Fruit fly (Drosophila melanogaster) whole organism, prepupa: Measurements from ENCODE around the gene CG43163.

Source experiments
- Blimp-1 ChIP-seq: fragments of 200-800 bp; sonication (Bioruptor generic); optimal IDR thresholded peaks from 3 replicates; lab custom pipeline; 2017; ENCODE audit warnings: missing biosample characterization, missing genetic modification characterization, mild to moderate bottlenecking, moderate library complexity, missing genetic modification reagents
- CG10631 ChIP-seq: fragments of 200-800 bp; sonication (Bioruptor generic); optimal IDR thresholded peaks from 2 replicates; lab custom pipeline; 2016; ENCODE audit warnings: missing biosample characterization, missing genetic modification characterization
- CG10669 ChIP-seq: fragments of 200-800 bp; sonication (Bioruptor generic); optimal IDR thresholded peaks from 3 replicates; lab custom pipeline; 2018; ENCODE audit warnings: missing biosample characterization, mild to moderate bottlenecking, missing genetic modification characterization, moderate library complexity
- CG11294 ChIP-seq: fragments of 200-800 bp; sonication (Bioruptor generic); IDR thresholded peaks from 2 replicates; pipeline ENCODE4 v1.3.6; 2022; ENCODE audit warnings: missing biosample characterization, missing genetic modification characterization
- CG11762 ChIP-seq: fragments of 200-800 bp; sonication (Bioruptor generic); optimal IDR thresholded peaks from 3 replicates; lab custom pipeline; 2016; ENCODE audit warnings: missing biosample characterization, missing genetic modification characterization; ENCODE audit not compliant: insufficient read depth
- CG11902 ChIP-seq: fragments of 200-800 bp; sonication (Bioruptor generic); optimal IDR thresholded peaks from 3 replicates; lab custom pipeline; 2016; ENCODE audit warnings: missing biosample characterization, missing genetic modification characterization
- CG15336 ChIP-seq: fragments of 200-800 bp; sonication (Bioruptor generic); IDR thresholded peaks from 2 replicates; pipeline ENCODE4 v1.3.6; 2022; ENCODE audit warnings: missing biosample characterization, missing genetic modification characterization
- CG1621 ChIP-seq: fragments of 200-800 bp; sonication (Bioruptor generic); optimal IDR thresholded peaks from 3 replicates; lab custom pipeline; 2018; ENCODE audit warnings: missing biosample characterization, mild to moderate bottlenecking, missing genetic modification characterization
- CG3032 ChIP-seq: fragments of 200-800 bp; optimal IDR thresholded peaks from 2 replicates; lab custom pipeline; 2019; ENCODE audit warnings: missing biosample characterization, mild to moderate bottlenecking, missing genetic modification characterization, moderate library complexity
- CG32006 ChIP-seq: fragments of 200-800 bp; sonication (Bioruptor generic); optimal IDR thresholded peaks from 3 replicates; lab custom pipeline; 2017; ENCODE audit warnings: missing biosample characterization, mild to moderate bottlenecking, missing genetic modification characterization
- CG34406 ChIP-seq: fragments of 200-800 bp; sonication (Bioruptor generic); optimal IDR thresholded peaks from 3 replicates; lab custom pipeline; 2016; ENCODE audit warnings: missing biosample characterization, missing genetic modification characterization
- CG4318 ChIP-seq: fragments of 200-800 bp; sonication (Bioruptor generic); optimal IDR thresholded peaks from 3 replicates; lab custom pipeline; 2017; ENCODE audit warnings: missing biosample characterization, mild to moderate bottlenecking, missing genetic modification characterization
- CG6163 ChIP-seq: fragments of 200-800 bp; sonication (Bioruptor generic); IDR thresholded peaks from 3 replicates; pipeline ENCODE4 v1.3.6; 2022; ENCODE audit warnings: missing biosample characterization, missing genetic modification characterization
- CG6792 ChIP-seq: fragments of 200-800 bp; sonication (Bioruptor generic); optimal IDR thresholded peaks from 3 replicates; lab custom pipeline; 2016; ENCODE audit warnings: missing biosample characterization, missing genetic modification characterization
- CG6808 ChIP-seq: fragments of 200-800 bp; sonication (Bioruptor generic); optimal IDR thresholded peaks from 3 replicates; lab custom pipeline; 2017; ENCODE audit warnings: missing biosample characterization, missing genetic modification characterization, mild to moderate bottlenecking, moderate library complexity, missing genetic modification reagents
- CG8119 ChIP-seq: fragments of 200-800 bp; sonication (Bioruptor generic); IDR thresholded peaks from 3 replicates; pipeline ENCODE4 v1.3.6; 2022; ENCODE audit warnings: missing biosample characterization, missing genetic modification characterization
- CG8319 ChIP-seq: fragments of 200-800 bp; sonication (Bioruptor generic); optimal IDR thresholded peaks from 3 replicates; lab custom pipeline; 2016; ENCODE audit warnings: missing biosample characterization, missing genetic modification characterization
- CG9139 ChIP-seq: fragments of 200-800 bp; sonication (Bioruptor generic); optimal IDR thresholded peaks from 3 replicates; lab custom pipeline; 2017; ENCODE audit warnings: missing biosample characterization, mild to moderate bottlenecking, missing genetic modification characterization
- Eip93F ChIP-seq: fragments of 200-800 bp; sonication (Bioruptor generic); optimal IDR thresholded peaks from 2 replicates; lab custom pipeline; 2016; ENCODE audit warnings: missing biosample characterization, mild to moderate bottlenecking, missing genetic modification characterization
- Ets21C ChIP-seq: fragments of 200-800 bp; sonication (Bioruptor generic); optimal IDR thresholded peaks from 3 replicates; lab custom pipeline; 2016; ENCODE audit warnings: missing biosample characterization, missing genetic modification characterization
- Ets96B ChIP-seq: fragments of 200-800 bp; optimal IDR thresholded peaks from 2 replicates; lab custom pipeline; 2019; ENCODE audit warnings: missing biosample characterization, mild to moderate bottlenecking, missing genetic modification characterization, moderate library complexity
- Gug ChIP-seq: fragments of 200-800 bp; sonication (Bioruptor generic); IDR thresholded peaks from 2 replicates; pipeline ENCODE4 v1.3.6; 2022; ENCODE audit warnings: missing biosample characterization, missing genetic modification characterization
- Hr39 ChIP-seq: fragments of 200-800 bp; sonication (Bioruptor generic); optimal IDR thresholded peaks from 2 replicates; lab custom pipeline; 2016; ENCODE audit warnings: missing biosample characterization, missing genetic modification characterization
- Hr4 ChIP-seq: fragments of 200-800 bp; sonication (Bioruptor generic); optimal IDR thresholded peaks from 3 replicates; lab custom pipeline; 2016; ENCODE audit warnings: missing biosample characterization, missing genetic modification characterization
- Lpt ChIP-seq: fragments of 200-800 bp; sonication (Bioruptor generic); optimal IDR thresholded peaks from 3 replicates; lab custom pipeline; 2016; ENCODE audit warnings: missing biosample characterization, missing genetic modification characterization
- Met ChIP-seq: fragments of 200-800 bp; sonication (Bioruptor generic); optimal IDR thresholded peaks from 3 replicates; lab custom pipeline; 2016; ENCODE audit warnings: missing biosample characterization, missing genetic modification characterization
- OdsH ChIP-seq: fragments of 200-800 bp; sonication (Bioruptor generic); optimal IDR thresholded peaks from 3 replicates; lab custom pipeline; 2016; ENCODE audit warnings: missing biosample characterization, missing genetic modification characterization
- Sox102F ChIP-seq: fragments of 200-800 bp; sonication (Bioruptor generic); optimal IDR thresholded peaks from 2 replicates; lab custom pipeline; 2016; ENCODE audit warnings: missing biosample characterization, mild to moderate bottlenecking, missing genetic modification characterization
- achi ChIP-seq: fragments of 200-800 bp; sonication (Bioruptor generic); optimal IDR thresholded peaks from 3 replicates; lab custom pipeline; 2016; ENCODE audit warnings: missing biosample characterization, missing genetic modification characterization
- acj6 ChIP-seq: fragments of 200-800 bp; sonication (Bioruptor generic); optimal IDR thresholded peaks from 3 replicates; lab custom pipeline; 2016; ENCODE audit warnings: missing biosample characterization, missing genetic modification characterization
- cyc ChIP-seq: fragments of 200-800 bp; sonication (Bioruptor generic); optimal IDR thresholded peaks from 3 replicates; lab custom pipeline; 2016; ENCODE audit warnings: missing biosample characterization, missing genetic modification characterization
- dsx ChIP-seq: fragments of 200-800 bp; optimal IDR thresholded peaks from 3 replicates; lab custom pipeline; 2019; ENCODE audit warnings: missing biosample characterization, mild to moderate bottlenecking, missing genetic modification characterization, moderate library complexity; ENCODE audit not compliant: poor library complexity, severe bottlenecking
- esn ChIP-seq: fragments of 200-800 bp; sonication (Bioruptor generic); optimal IDR thresholded peaks from 2 replicates; lab custom pipeline; 2016; ENCODE audit warnings: missing biosample characterization, mild to moderate bottlenecking, missing genetic modification characterization, moderate library complexity
- fd59A ChIP-seq: fragments of 200-800 bp; sonication (Bioruptor generic); optimal IDR thresholded peaks from 2 replicates; lab custom pipeline; 2017; ENCODE audit warnings: missing biosample characterization, mild to moderate bottlenecking, missing genetic modification characterization, missing genetic modification reagents
- fd85E ChIP-seq: fragments of 200-800 bp; sonication (Bioruptor generic); optimal IDR thresholded peaks from 3 replicates; lab custom pipeline; 2016; ENCODE audit warnings: missing biosample characterization, missing genetic modification characterization
- lz ChIP-seq: fragments of 200-800 bp; sonication (Bioruptor generic); optimal IDR thresholded peaks from 3 replicates; lab custom pipeline; 2016; ENCODE audit warnings: missing biosample characterization, missing genetic modification characterization
- net ChIP-seq: fragments of 200-800 bp; sonication (Bioruptor generic); optimal IDR thresholded peaks from 3 replicates; lab custom pipeline; 2016; ENCODE audit warnings: missing biosample characterization, missing genetic modification characterization
- pdm3 ChIP-seq: fragments of 200-800 bp; sonication (Bioruptor generic); optimal IDR thresholded peaks from 3 replicates; lab custom pipeline; 2016; ENCODE audit warnings: missing biosample characterization, missing genetic modification characterization
- spab ChIP-seq: fragments of 200-800 bp; sonication (Bioruptor generic); optimal IDR thresholded peaks from 2 replicates; lab custom pipeline; 2017; ENCODE audit warnings: missing biosample characterization, mild to moderate bottlenecking, missing genetic modification characterization, missing genetic modification reagents
- ss ChIP-seq, 2 experiments: fragments of 200-800 bp; sonication (Bioruptor generic); optimal IDR thresholded peaks; 2 replicates in 1 of 2; 3 replicates in 1 of 2; lab custom pipeline; 2017 to 2018; ENCODE audit warnings: mild to moderate bottlenecking in 2 of 2, missing biosample characterization in 2 of 2, missing genetic modification characterization in 2 of 2, moderate library complexity in 1 of 2
- svp ChIP-seq: fragments of 200-800 bp; sonication (Bioruptor generic); peaks from one replicate; lab custom pipeline; 2016; ENCODE audit warnings: missing biosample characterization, missing genetic modification characterization
- topi ChIP-seq: fragments of 200-800 bp; sonication (Bioruptor generic); optimal IDR thresholded peaks from 3 replicates; lab custom pipeline; 2016; ENCODE audit warnings: missing biosample characterization, missing genetic modification characterization

The CG43163 gene

dm6 chr3L:8457866-8458766 lies 48.8 kb downstream of the CG43163 start (continued):
- TF ChIP-seq fd85E (GFP tag; lab: Kevin White, UChicago) (peak; percentile 66), lz (peak; percentile 89), CG6808 (peak; percentile 93), net (GFP tag; lab: Kevin White, UChicago) (peak; percentile 94), spab (GFP tag; lab: Kevin White, UChicago) (peak; percentile 92), CG11902 (GFP tag; lab: Kevin White, UChicago) (peak; percentile 85), Hr39 (peak; percentile 89), topi (GFP tag; lab: Kevin White, UChicago) (peak; percentile 89), Gug (GFP tag; lab: Robert Waterston, UW) (peak; percentile 99), Hr4 (peak; percentile 98), CG10669 (GFP tag; lab: Kevin White, UChicago) (peak; percentile 95), CG34406 (GFP tag; lab: Kevin White, UChicago) (peak; percentile 91), acj6 (GFP tag; lab: Kevin White, UChicago) (peak; percentile 95), CG10631 (GFP tag; lab: Kevin White, UChicago) (peak; percentile 95), cyc (peak; percentile 90), CG1621 (tag; lab: Kevin White, UChicago) (peak; percentile 89), CG6163 (GFP tag; lab: Robert Waterston, UW) (peak; percentile 97), CG11294 (peak; percentile 89), CG3032 (tag; lab: Kevin White, UChicago) (peak; percentile 95), Met (peak; percentile 89), dsx (GFP tag; lab: Kevin White, UChicago) (peak; percentile 89), esn (GFP tag; lab: Kevin White, UChicago) (peak; percentile 91), CG8119 (GFP tag; lab: Robert Waterston, UW) (peak; percentile 98), Blimp-1 (GFP tag; lab: Kevin White, UChicago) (peak; percentile 48)

- peak; percentile 8 for TF ChIP-seq svp
- TF ChIP-seq Ets96B (tag; lab: Kevin White, UChicago) = no peak
- TF ChIP-seq, all 60 proteins: peak for 1
Observed at dm6 chr3L:8456472-8457049, 50.4 kb downstream of the CG43163 start.

dm6 chr3L:8455015-8455908 lies 51.7 kb downstream of the CG43163 start:
- peak; percentile 92 for TF ChIP-seq CG8319 (GFP tag; lab: Kevin White, UChicago)
- peak; percentile 88 for TF ChIP-seq CG9139 (GFP tag; lab: Kevin White, UChicago)
- peak; percentile 84 for TF ChIP-seq fd85E (GFP tag; lab: Kevin White, UChicago)
- peak; percentile 94 for TF ChIP-seq CG4318 (GFP tag; lab: Kevin White, UChicago)
- peak; percentile 94 for TF ChIP-seq CG15336
- TF ChIP-seq CG32006 (GFP tag; lab: Kevin White, UChicago) = peak; percentile 95
- peak; percentile 86 for TF ChIP-seq Hr39
- peak; percentile 97 for TF ChIP-seq Ets96B (tag; lab: Kevin White, UChicago)
- TF ChIP-seq CG34406 (GFP tag; lab: Kevin White, UChicago) = peak; percentile 95
- TF ChIP-seq CG8119 (GFP tag; lab: Robert Waterston, UW) = peak; percentile 98
- peak; percentile 99 for TF ChIP-seq svp
- TF ChIP-seq Gug (GFP tag; lab: Robert Waterston, UW) = peak; percentile 97
- TF ChIP-seq OdsH (GFP tag; lab: Kevin White, UChicago) = peak; percentile 94
- TF ChIP-seq esn (GFP tag; lab: Kevin White, UChicago) = peak; percentile 96
- TF ChIP-seq CG10669 (GFP tag; lab: Kevin White, UChicago) = peak; percentile 95
- TF ChIP-seq achi = peak; percentile 95
- peak; percentile 97 for TF ChIP-seq CG11762 (GFP tag; lab: Kevin White, UChicago)
- peak; percentile 95 for TF ChIP-seq CG6792 (GFP tag; lab: Kevin White, UChicago)
- TF ChIP-seq Sox102F = peak; percentile 93
- peak; percentile 92 for TF ChIP-seq Eip93F (GFP tag; lab: Kevin White, UChicago)
- peak; percentile 79 for TF ChIP-seq Ets21C (GFP tag; lab: Kevin White, UChicago)
- peak; percentile 86 for TF ChIP-seq Lpt
- TF ChIP-seq fd59A (GFP tag; lab: Kevin White, UChicago) = peak; percentile 89
- TF ChIP-seq pdm3 (GFP tag; lab: Kevin White, UChicago) = peak; percentile 91
- peak; percentile 95 to 96 for TF ChIP-seq ss (GFP tag; optimal IDR thresholded peaks at IDR 0.05; lab: Kevin White, UChicago)
